Fruit fly (Drosophila melanogaster): Measurements from ENCODE around the gene CycD.

Gene CycD

DNA sequence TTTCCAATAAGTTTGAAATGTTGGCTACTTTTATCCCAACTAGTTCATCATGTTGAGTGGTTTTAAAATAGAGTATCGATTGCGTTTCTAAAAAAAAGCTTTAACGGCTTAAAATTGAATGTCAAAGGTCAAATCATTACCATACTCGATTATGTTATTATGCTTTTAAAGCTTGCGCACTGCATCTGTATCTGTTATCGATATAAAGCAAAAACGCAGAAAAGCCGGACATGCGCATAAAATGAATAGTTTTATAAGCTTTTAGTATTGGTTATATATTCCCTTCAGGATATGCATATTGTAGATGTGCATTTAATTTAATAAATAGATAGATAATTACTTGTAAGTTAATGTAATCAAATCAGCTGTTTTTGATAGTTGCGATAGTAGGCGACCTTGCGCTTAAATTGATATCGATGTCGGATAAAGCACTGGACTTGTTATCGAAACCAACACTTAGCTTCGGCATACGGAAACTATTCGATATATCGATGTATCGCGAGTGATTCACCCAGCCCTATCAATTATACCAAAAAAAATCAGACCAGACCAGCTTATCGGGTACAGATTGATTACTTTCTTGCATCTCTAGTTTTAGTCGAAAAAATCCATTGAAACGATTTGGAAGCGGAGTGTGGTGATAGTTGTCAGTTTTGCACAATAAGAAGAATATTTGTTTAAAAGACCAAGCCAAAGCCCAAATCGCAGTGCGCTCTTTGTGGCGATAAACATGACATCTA is 17.7 kb downstream of the CycD start, which contains the start of gene shi (continued):
- TF ChIP-seq abd-A (tag; optimal IDR thresholded peaks at IDR 0.05), result peak; percentile 83
- TF ChIP-seq tap (tag; optimal IDR thresholded peaks at IDR 0.05), result no peak
- no peak for TF ChIP-seq Blimp-1 (GFP tag; optimal IDR thresholded peaks at IDR 0.05)
- TF ChIP-seq CG6791 (GFP tag; IDR thresholded peaks at IDR 0.05; ENCODE audit: partially characterized antibody), result peak; percentile 99
- TF ChIP-seq CG9609 (GFP tag; optimal IDR thresholded peaks at IDR 0.05), result no peak
- no peak for TF ChIP-seq CG12104 (GFP tag; optimal IDR thresholded peaks at IDR 0.05)
- TF ChIP-seq Optix (GFP tag; IDR thresholded peaks at IDR 0.05), result no peak
- no peak for TF ChIP-seq CG8478 (optimal IDR thresholded peaks at IDR 0.05)
- TF ChIP-seq CG31441 (GFP tag; IDR thresholded peaks at IDR 0.05), result no peak
- TF ChIP-seq sima (GFP tag; optimal IDR thresholded peaks at IDR 0.05), result no peak
- no peak for TF ChIP-seq so (GFP tag; IDR thresholded peaks at IDR 0.05)
- peak; percentile 60 for TF ChIP-seq CG15514 (GFP tag; optimal IDR thresholded peaks at IDR 0.05)
- peak; percentile 18 for TF ChIP-seq Nf-YB (GFP tag; optimal IDR thresholded peaks at IDR 0.05)
- TF ChIP-seq Ada2b (GFP tag; IDR thresholded peaks at IDR 0.05), result no peak
- peak; percentile 65 for TF ChIP-seq trem (tag; optimal IDR thresholded peaks at IDR 0.05)
- peak in 1 of 2 experiments; percentile 8 for TF ChIP-seq Pdp1 (GFP tag; optimal IDR thresholded peaks at IDR 0.05)
- peak; percentile 98 for TF ChIP-seq CG16813 (GFP tag; IDR thresholded peaks at IDR 0.05; ENCODE audit: partially characterized antibody)
- no peak for TF ChIP-seq ems (GFP tag; optimal IDR thresholded peaks at IDR 0.05)
- peak; percentile 98 for TF ChIP-seq CG34224 (GFP tag; IDR thresholded peaks at IDR 0.05; ENCODE audit: partially characterized antibody)
- no peak for TF ChIP-seq CG7839 (tag; optimal IDR thresholded peaks at IDR 0.05)
- no peak for TF ChIP-seq disco-r (GFP tag; optimal IDR thresholded peaks at IDR 0.05)
- no peak for TF ChIP-seq en (GFP tag; optimal IDR thresholded peaks at IDR 0.05)
- TF ChIP-seq NC2β (GFP tag; optimal IDR thresholded peaks at IDR 0.05), result no peak
- no peak for TF ChIP-seq CG30403 (GFP tag; optimal IDR thresholded peaks at IDR 0.05)
- TF ChIP-seq CG31224 (GFP tag; IDR thresholded peaks at IDR 0.05), result no peak
- no peak for TF ChIP-seq CG4854 (GFP tag; optimal IDR thresholded peaks at IDR 0.05)
- TF ChIP-seq CG32532 (GFP tag; IDR thresholded peaks at IDR 0.05), result peak; percentile 47; the same call in 1 of the 2 replicates
- TF ChIP-seq HmgZ (tag; optimal IDR thresholded peaks at IDR 0.05), result peak; percentile 73
- peak; percentile 93 for TF ChIP-seq sna (GFP tag; IDR thresholded peaks at IDR 0.05; ENCODE audit: partially characterized antibody)
- TF ChIP-seq CG16815 (GFP tag; optimal IDR thresholded peaks at IDR 0.05), result no peak
- no peak for TF ChIP-seq lmd (GFP tag; IDR thresholded peaks at IDR 0.05)
- TF ChIP-seq jumu (GFP tag; optimal IDR thresholded peaks at IDR 0.05), result peak; percentile 0
- TF ChIP-seq HLH3B (GFP tag; IDR thresholded peaks at IDR 0.05), result no peak
- peak; percentile 59 for TF ChIP-seq mirr (GFP tag; optimal IDR thresholded peaks at IDR 0.05)
- TF ChIP-seq CG14710 (tag; optimal IDR thresholded peaks at IDR 0.05), result peak; percentile 60
- no peak for TF ChIP-seq CG5953 (GFP tag; IDR thresholded peaks at IDR 0.05)
- TF ChIP-seq CG4730 (GFP tag; IDR thresholded peaks at IDR 0.05), result no peak
- TF ChIP-seq CG1024 (GFP tag; IDR thresholded peaks at IDR 0.05), result 0 out of 2 replicates have a peak, but pooled peaks have one; percentile 18
- TF ChIP-seq CG17361 (GFP tag; IDR thresholded peaks at IDR 0.05), result peak; percentile 26; the same call in 1 of the 3 replicates
- TF ChIP-seq CG11247 (GFP tag; IDR thresholded peaks at IDR 0.05), result no peak
- peak; percentile 91 for TF ChIP-seq Doc3 (GFP tag; IDR thresholded peaks at IDR 0.05; ENCODE audit: partially characterized antibody)
- no peak for TF ChIP-seq cg (GFP tag; optimal IDR thresholded peaks at IDR 0.05)
- peak; percentile 96 for TF ChIP-seq CG13287 (GFP tag; IDR thresholded peaks at IDR 0.05; ENCODE audit: partially characterized antibody)
- peak; percentile 97 for TF ChIP-seq CG14860 (GFP tag; IDR thresholded peaks at IDR 0.05; ENCODE audit: partially characterized antibody)
- TF ChIP-seq zen (tag; optimal IDR thresholded peaks at IDR 0.05), result peak; percentile 46
- no peak for TF ChIP-seq Chrac-16 (GFP tag; optimal IDR thresholded peaks at IDR 0.05)
- peak; percentile 51; the same call in 1 of the 3 replicates for TF ChIP-seq CG7357 (GFP tag; IDR thresholded peaks at IDR 0.05)
- TF ChIP-seq stc (GFP tag; IDR thresholded peaks at IDR 0.05), result no peak
- TF ChIP-seq CG32767 (GFP tag; IDR thresholded peaks at IDR 0.05), result no peak
- peak; percentile 55 for TF ChIP-seq Myb (GFP tag; optimal IDR thresholded peaks at IDR 0.05)

Data from whole organism, embryonic.